Fruit fly (Drosophila melanogaster) whole organism, pupa: ENCODE data around the gene tth.

ENCODE experiments used
- CG13204 ChIP-seq: fragments of 200-800 bp; sonication (Bioruptor generic); optimal IDR thresholded peaks from 2 replicates; lab custom pipeline; 2018; ENCODE audit warnings: missing biosample characterization, mild to moderate bottlenecking, missing genetic modification characterization, moderate library complexity
- CG14655 ChIP-seq: fragments of 200-800 bp; sonication (Bioruptor generic); optimal IDR thresholded peaks from 3 replicates; lab custom pipeline; 2017; ENCODE audit warnings: mild to moderate bottlenecking, missing biosample characterization, missing genetic modification reagents, missing genetic modification characterization
- CG15710 ChIP-seq: fragments of 200-800 bp; sonication (Bioruptor generic); optimal IDR thresholded peaks from 2 replicates; lab custom pipeline; 2018; ENCODE audit warnings: missing biosample characterization, mild to moderate bottlenecking, missing genetic modification characterization, moderate library complexity
- CG17806 ChIP-seq: fragments of 200-800 bp; sonication (Bioruptor generic); optimal IDR thresholded peaks from 2 replicates; lab custom pipeline; 2018; ENCODE audit warnings: missing biosample characterization, mild to moderate bottlenecking, missing genetic modification characterization, moderate library complexity
- CG34367 ChIP-seq: fragments of 200-800 bp; sonication (Bioruptor generic); optimal IDR thresholded peaks from 2 replicates; lab custom pipeline; 2018; ENCODE audit warnings: missing biosample characterization, mild to moderate bottlenecking, missing genetic modification characterization
- CG8301 ChIP-seq: fragments of 200-800 bp; sonication (Bioruptor generic); optimal IDR thresholded peaks from 2 replicates; lab custom pipeline; 2018; ENCODE audit warnings: missing biosample characterization, mild to moderate bottlenecking, missing genetic modification characterization
- EcR ChIP-seq: fragments of 200-800 bp; sonication (Bioruptor generic); optimal IDR thresholded peaks from 3 replicates; lab custom pipeline; 2019; ENCODE audit warnings: missing biosample characterization, missing genetic modification characterization, mild to moderate bottlenecking, moderate library complexity, missing genetic modification reagents
- gl ChIP-seq: fragments of 200-800 bp; sonication (Bioruptor generic); optimal IDR thresholded peaks from 2 replicates; lab custom pipeline; 2018; ENCODE audit warnings: missing biosample characterization, mild to moderate bottlenecking, missing genetic modification characterization
- rn ChIP-seq: fragments of 200-800 bp; sonication (Bioruptor generic); IDR thresholded peaks from 2 replicates; pipeline ENCODE4 v1.3.6; 2022; ENCODE audit warnings: missing biosample characterization, missing genetic modification characterization

DNA sequence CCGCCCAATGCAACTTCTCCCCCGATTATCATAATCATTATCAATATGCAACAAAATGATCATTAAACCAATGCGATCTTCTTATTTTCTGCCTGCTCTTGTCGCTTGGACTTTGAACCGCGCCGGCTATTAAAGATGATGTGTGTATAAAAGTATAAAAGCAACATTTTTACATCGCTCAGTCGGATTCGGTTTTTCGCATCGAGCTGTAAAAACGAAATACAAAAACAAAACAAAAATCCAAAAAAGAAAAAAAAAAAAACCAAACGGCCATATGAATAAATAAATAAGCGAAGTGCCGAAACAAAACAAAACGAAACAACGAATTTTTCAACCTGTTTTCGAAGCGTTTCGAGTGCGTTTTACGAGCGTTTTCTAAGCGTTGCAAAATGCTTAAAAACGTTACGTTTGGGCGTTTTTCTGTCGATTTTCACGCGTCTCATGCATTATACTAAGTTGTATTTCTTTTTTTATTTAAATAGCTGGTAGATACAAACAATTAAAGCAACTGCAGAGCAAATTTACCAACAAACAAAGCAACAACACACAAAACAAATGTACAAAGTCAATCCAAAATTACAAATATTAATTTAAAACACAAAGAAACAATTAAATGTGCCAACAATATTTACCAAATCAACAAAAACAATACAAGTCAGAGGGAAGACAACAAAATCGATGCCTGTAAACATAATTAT lies 28.5 kb upstream of the tth start:
- TF ChIP-seq CG14655 (GFP tag; lab: Kevin White, UChicago) (peak; percentile 5), EcR (GFP tag; lab: Kevin White, UChicago) (peak; percentile 61), gl (peak; percentile 80), CG13204 (GFP tag; lab: Kevin White, UChicago) (peak; percentile 78), CG34367 (tag; lab: Kevin White, UChicago) (peak; percentile 41), rn (no peak), CG15710 (peak; percentile 46), CG17806 (tag; lab: Kevin White, UChicago) (no peak), CG8301 (tag; lab: Kevin White, UChicago) (no peak)
